Worm (Caenorhabditis elegans) whole organism, L2 larva: ENCODE results near the gene cmd-1.

Source experiments
- nhr-23 ChIP-seq: fragments of 150-350 bp; optimal IDR thresholded peaks from 2 replicates; lab custom pipeline; 2014; ENCODE audit warnings: missing biosample characterization, missing genetic modification reagents, missing genetic modification characterization
- nhr-237 ChIP-seq: fragments of 150-350 bp; optimal IDR thresholded peaks from 2 replicates; lab custom pipeline; 2014; ENCODE audit warnings: missing biosample characterization, missing genetic modification characterization

DNA sequence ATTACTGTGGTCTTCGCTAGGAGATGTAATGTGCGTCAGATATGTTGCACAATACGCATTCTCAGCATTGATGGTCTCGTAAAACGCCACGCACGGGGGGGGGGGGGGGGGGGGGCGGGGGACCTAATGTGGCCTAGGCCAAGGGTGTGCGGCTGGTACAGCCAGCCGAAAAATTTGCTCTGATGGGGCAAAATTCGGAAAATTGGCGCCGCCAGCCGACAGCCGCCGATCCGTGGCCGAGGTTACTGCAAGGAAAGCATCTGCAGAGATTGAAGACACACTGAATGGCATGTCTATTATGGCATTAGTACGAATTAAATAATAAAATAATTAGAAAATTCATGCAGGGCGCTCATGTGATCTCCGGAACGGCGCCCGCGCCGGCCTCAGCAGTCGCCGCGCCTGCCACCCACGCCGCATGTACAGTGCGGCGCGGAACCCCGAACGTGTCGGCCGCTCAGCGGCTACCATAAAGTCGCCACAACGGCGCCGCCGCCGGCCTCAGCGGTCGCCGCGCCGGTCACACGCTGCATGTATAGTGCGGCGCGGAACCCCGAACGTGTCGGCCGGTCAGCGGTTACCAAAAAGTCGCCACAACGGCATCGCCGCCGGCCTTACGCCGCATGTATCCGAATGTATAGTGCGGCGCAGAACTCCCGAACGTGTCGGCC is 43.3 kb downstream of the cmd-1 start, which contains the start of gene Y50D4A.6:
- TF ChIP-seq nhr-237 (tag; lab: Kevin White, UChicago) (no peak), nhr-23 (no peak)
